Fruit fly (Drosophila melanogaster): ENCODE results near the gene CG14913.

dm6 chr2L:11048307-11048706 is 31.5 kb downstream of the CG14913 start:
- TF ChIP-seq CG4318 (GFP tag; optimal IDR thresholded peaks at IDR 0.05) (no peak), Sox14 (GFP tag; optimal IDR thresholded peaks at IDR 0.05) (no peak), achi (GFP tag; optimal IDR thresholded peaks at IDR 0.05) (peak; percentile 13), Eip78C (GFP tag) (peak; percentile 83), Ets96B (tag; optimal IDR thresholded peaks at IDR 0.05) (peak; percentile 58), Hr4 (GFP tag; optimal IDR thresholded peaks at IDR 0.05) (peak; percentile 0), CG8119 (GFP tag; IDR thresholded peaks at IDR 0.05) (no peak), CG16779 (tag; optimal IDR thresholded peaks at IDR 0.05) (no peak), ss (GFP tag; optimal IDR thresholded peaks at IDR 0.05) (peak; percentile 13 to 27), dac (GFP tag; optimal IDR thresholded peaks at IDR 0.05) (no peak), net (GFP tag; optimal IDR thresholded peaks at IDR 0.05) (no peak)

Measured in whole organism, prepupa.